Fruit fly (Drosophila melanogaster) whole organism, adult: ENCODE data around the gene wol.

Experiments
- CG14711 ChIP-seq: fragments of 200-800 bp; sonication (Bioruptor generic); optimal IDR thresholded peaks from 2 replicates; lab custom pipeline; 2018; ENCODE audit warnings: missing biosample characterization, mild to moderate bottlenecking, missing genetic modification characterization, moderate library complexity
- CG1620 ChIP-seq: fragments of 200-800 bp; sonication (Bioruptor generic); optimal IDR thresholded peaks from 2 replicates; lab custom pipeline; 2016; ENCODE audit warnings: missing biosample characterization, missing genetic modification characterization
- cic ChIP-seq: fragments of 200-800 bp; sonication (Bioruptor generic); optimal IDR thresholded peaks from 2 replicates; lab custom pipeline; 2017; ENCODE audit warnings: missing biosample characterization, mild to moderate bottlenecking, missing genetic modification characterization, moderate library complexity
- kay ChIP-seq: fragments of 200-800 bp; sonication (Bioruptor generic); peaks from one replicate; lab custom pipeline; 2016; ENCODE audit warnings: missing biosample characterization, missing genetic modification characterization, borderline replicate concordance

DNA sequence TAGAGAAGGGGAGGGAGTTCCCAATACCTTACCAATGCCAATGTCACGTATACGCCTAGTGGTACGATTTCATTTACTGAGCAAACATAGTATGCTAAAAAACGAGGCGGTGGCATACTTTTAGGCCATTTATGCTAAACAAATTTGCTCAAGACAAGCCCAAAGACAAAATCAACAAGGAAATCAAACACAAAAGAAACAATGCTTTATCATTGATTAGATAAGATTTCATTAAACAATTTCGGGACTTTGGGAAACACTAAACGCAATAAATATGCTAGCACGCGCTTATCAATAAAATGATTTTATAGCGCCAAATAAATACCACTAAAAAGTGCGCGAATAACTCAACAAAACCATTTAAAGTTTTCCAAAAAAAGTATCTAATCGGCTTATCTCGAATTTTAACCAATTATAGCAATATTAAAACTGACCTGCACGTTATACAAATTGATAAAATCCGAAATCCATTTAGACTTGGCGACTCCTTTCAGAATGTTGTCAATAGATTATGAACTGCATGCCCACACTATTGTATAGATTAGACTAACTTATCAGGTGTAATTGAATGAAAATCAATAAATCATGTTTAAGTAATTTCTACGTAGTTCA is 47.9 kb upstream of the wol start:
- TF ChIP-seq cic (GFP tag; lab: Kevin White, UChicago) = no peak
- TF ChIP-seq CG1620 (GFP tag; lab: Kevin White, UChicago) = no peak
- TF ChIP-seq kay (GFP tag; lab: Kevin White, UChicago) = peak; percentile 56
- TF ChIP-seq CG14711 (tag; lab: Kevin White, UChicago) = no peak
